Fruit fly (Drosophila melanogaster): ENCODE results near the gene NimC4.

NimC4 gene

DNA sequence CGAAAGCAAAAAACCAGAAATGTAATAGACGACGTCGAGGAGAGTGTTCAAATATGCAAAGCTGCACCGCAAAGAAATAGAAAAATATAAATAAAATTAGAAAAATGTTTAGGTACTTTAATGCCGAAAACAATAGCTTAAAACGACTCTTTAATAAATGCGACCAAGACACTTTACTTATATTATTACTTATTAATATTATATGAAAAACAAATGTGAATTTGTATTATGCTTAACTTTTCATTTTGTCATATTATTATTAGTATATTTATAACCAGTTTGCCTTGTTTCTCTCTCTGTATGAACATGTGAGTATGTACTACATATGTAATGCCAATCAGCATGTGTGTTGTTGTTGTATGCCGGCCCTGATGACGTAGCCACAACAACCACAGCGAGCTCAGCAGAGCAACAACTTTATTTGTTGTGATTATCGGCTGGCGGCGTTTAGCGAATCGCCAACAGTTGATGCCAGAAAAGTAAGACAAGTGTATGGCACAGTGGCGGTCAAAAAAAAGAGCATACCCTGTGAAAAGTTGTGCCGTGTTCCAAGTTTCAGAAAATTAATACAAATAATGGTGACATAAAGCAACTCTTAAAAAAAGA lies 25.1 kb upstream of the NimC4 start (continued):
- TF ChIP-seq sc (optimal IDR thresholded peaks at IDR 0.05) (no peak), sc (GFP tag; optimal IDR thresholded peaks at IDR 0.05) (peak; percentile 93), seq (GFP tag; IDR thresholded peaks at IDR 0.05) (peak; percentile 89), slp2 (GFP tag; optimal IDR thresholded peaks at IDR 0.05) (peak; percentile 8), CG30431 (GFP tag; optimal IDR thresholded peaks at IDR 0.05) (peak; percentile 71), CG34422 (GFP tag; IDR thresholded peaks at IDR 0.05) (peak; percentile 89), HmgD (GFP tag; optimal IDR thresholded peaks at IDR 0.05) (peak; percentile 2), jigr1 (GFP tag; IDR thresholded peaks at IDR 0.05) (peak; percentile 76), CG18262 (tag; optimal IDR thresholded peaks at IDR 0.05) (peak; percentile 98), cad (GFP tag; optimal IDR thresholded peaks at IDR 0.05) (no peak), Lpt (GFP tag; optimal IDR thresholded peaks at IDR 0.05) (no peak), Oaz (GFP tag; IDR thresholded peaks at IDR 0.05) (peak; percentile 87), ab (GFP tag; optimal IDR thresholded peaks at IDR 0.05) (no peak), ranshi (GFP tag; IDR thresholded peaks at IDR 0.05) (peak; percentile 94), pita (GFP tag; optimal IDR thresholded peaks at IDR 0.05) (no peak), CG17912 (GFP tag; optimal IDR thresholded peaks at IDR 0.05) (no peak), trh (GFP tag; optimal IDR thresholded peaks at IDR 0.05) (peak; percentile 79), CG9932 (GFP tag; IDR thresholded peaks at IDR 0.05) (peak; percentile 85), ind (GFP tag; optimal IDR thresholded peaks at IDR 0.05) (peak; percentile 84), dpn (GFP tag; optimal IDR thresholded peaks at IDR 0.05) (peak; percentile 31 to 86), CG2199 (GFP tag; IDR thresholded peaks at IDR 0.05) (peak; percentile 9; the same call in 2 of the 3 replicates), ci (GFP tag; IDR thresholded peaks at IDR 0.05) (peak; percentile 77), GATAe (GFP tag; conservative IDR thresholded peaks at IDR 0.05) (peak; percentile 69), so (GFP tag; IDR thresholded peaks at IDR 0.05) (peak; percentile 89), chm (GFP tag; IDR thresholded peaks at IDR 0.05) (peak; percentile 76), B-H2 (GFP tag; optimal IDR thresholded peaks at IDR 0.05) (peak; percentile 78), Rfx (GFP tag; IDR thresholded peaks at IDR 0.05) (peak; percentile 94), CG18619 (GFP tag; optimal IDR thresholded peaks at IDR 0.05) (peak; percentile 93), Ptx1 (GFP tag; IDR thresholded peaks at IDR 0.05) (peak; percentile 94), CG11696 (GFP tag; IDR thresholded peaks at IDR 0.05) (peak; percentile 87), CG7928 (GFP tag; optimal IDR thresholded peaks at IDR 0.05) (peak; percentile 61), kay (GFP tag; optimal IDR thresholded peaks at IDR 0.05) (peak; percentile 82), hbn (GFP tag; IDR thresholded peaks at IDR 0.05; ENCODE audit: partially characterized antibody) (0 out of 2 replicates have a peak, but pooled peaks have one; percentile 3), CG4282 (GFP tag; optimal IDR thresholded peaks at IDR 0.05) (no peak), CG4404 (GFP tag; IDR thresholded peaks at IDR 0.05) (peak; percentile 82), sisA (GFP tag; IDR thresholded peaks at IDR 0.05) (peak; percentile 88), CG18011 (GFP tag; optimal IDR thresholded peaks at IDR 0.05) (peak; percentile 43), HHEX (GFP tag; optimal IDR thresholded peaks at IDR 0.05) (peak; percentile 91), bbx (GFP tag; IDR thresholded peaks at IDR 0.05; ENCODE audit: partially characterized antibody) (no peak), dmrt11E (tag; optimal IDR thresholded peaks at IDR 0.05) (peak; percentile 95), Ada2b (GFP tag; IDR thresholded peaks at IDR 0.05) (peak; percentile 87), Asciz (GFP tag; optimal IDR thresholded peaks at IDR 0.05) (peak; percentile 95), otp (GFP tag; IDR thresholded peaks at IDR 0.05) (peak; percentile 54; the same call in 2 of the 3 replicates), C15 (GFP tag; IDR thresholded peaks at IDR 0.05) (peak; percentile 79), CG11085 (GFP tag; IDR thresholded peaks at IDR 0.05) (peak; percentile 76), chif (GFP tag; optimal IDR thresholded peaks at IDR 0.05) (peak; percentile 51 to 53), CG42726 (GFP tag; IDR thresholded peaks at IDR 0.05; ENCODE audit: partially characterized antibody) (0 out of 2 replicates have a peak, but pooled peaks have one; percentile 20), tll (GFP tag; optimal IDR thresholded peaks at IDR 0.05) (peak in 1 of 2 experiments; percentile 63), Gug (GFP tag; IDR thresholded peaks at IDR 0.05) (peak; percentile 82), cg (GFP tag; optimal IDR thresholded peaks at IDR 0.05) (peak; percentile 68), CG12071 (GFP tag; optimal IDR thresholded peaks at IDR 0.05) (peak; percentile 66)
